Worm (Caenorhabditis elegans): Measurements from ENCODE around the gene morc-1.

Gene morc-1

ce11 chrIII:5228839-5229238 is 22.1 kb upstream of the morc-1 start:
- TF ChIP-seq crh-2 (tag; optimal IDR thresholded peaks at IDR 0.05): no peak
- no peak for TF ChIP-seq skn-1 (tag; optimal IDR thresholded peaks at IDR 0.05)
- TF ChIP-seq unc-39 (tag; optimal IDR thresholded peaks at IDR 0.05): no peak
- no peak for TF ChIP-seq mab-5 (tag; optimal IDR thresholded peaks at IDR 0.05)
- no peak for TF ChIP-seq lin-39 (tag; optimal IDR thresholded peaks at IDR 0.05)
- no peak for TF ChIP-seq F13H6.1 (tag; optimal IDR thresholded peaks at IDR 0.05)
- no peak for TF ChIP-seq lin-13 (GFP tag; optimal IDR thresholded peaks at IDR 0.05)
- TF ChIP-seq sma-9 (GFP tag; optimal IDR thresholded peaks at IDR 0.05): no peak
- no peak for TF ChIP-seq sma-9 (tag; optimal IDR thresholded peaks at IDR 0.05)
- TF ChIP-seq nhr-6 (tag; optimal IDR thresholded peaks at IDR 0.05): no peak
- no peak for TF ChIP-seq nhr-12 (tag; optimal IDR thresholded peaks at IDR 0.05)
- no peak for TF ChIP-seq fos-1 (tag; optimal IDR thresholded peaks at IDR 0.05)
- TF ChIP-seq nhr-77 (tag; optimal IDR thresholded peaks at IDR 0.05): no peak
- TF ChIP-seq mbf-1 (tag; optimal IDR thresholded peaks at IDR 0.05): no peak
- TF ChIP-seq dmd-4 (tag; optimal IDR thresholded peaks at IDR 0.05): no peak
- no peak for TF ChIP-seq ztf-1 (GFP tag; conservative IDR thresholded peaks at IDR 0.05)
- TF ChIP-seq gmeb-1 (tag; optimal IDR thresholded peaks at IDR 0.05): no peak
- TF ChIP-seq C34F6.9 (tag; optimal IDR thresholded peaks at IDR 0.05): no peak
- no peak for TF ChIP-seq elt-1 (tag; optimal IDR thresholded peaks at IDR 0.05)
- TF ChIP-seq nhr-237 (tag; optimal IDR thresholded peaks at IDR 0.05): no peak
- no peak for TF ChIP-seq unc-62 (GFP tag; optimal IDR thresholded peaks at IDR 0.05)

- TF ChIP-seq elt-1 (tag; optimal IDR thresholded peaks at IDR 0.05) (no peak), ZK546.5 (tag; optimal IDR thresholded peaks at IDR 0.05) (peak; percentile 3), lin-11 (tag; optimal IDR thresholded peaks at IDR 0.05) (peak; percentile 96), nhr-23 (tag; optimal IDR thresholded peaks at IDR 0.05) (no peak), F13H6.1 (tag; optimal IDR thresholded peaks at IDR 0.05) (peak; percentile 74), crh-2 (tag; optimal IDR thresholded peaks at IDR 0.05) (peak; percentile 93), unc-39 (tag; optimal IDR thresholded peaks at IDR 0.05) (no peak), nhr-25 (tag; optimal IDR thresholded peaks at IDR 0.05) (peak; percentile 91), nhr-12 (tag; optimal IDR thresholded peaks at IDR 0.05) (no peak), ztf-4 (tag; optimal IDR thresholded peaks at IDR 0.05) (peak; percentile 74), unc-55 (GFP tag; optimal IDR thresholded peaks at IDR 0.05) (peak; percentile 98), mdl-1 (tag; optimal IDR thresholded peaks at IDR 0.05) (peak in 1 of 2 experiments; percentile 56), zag-1 (tag; optimal IDR thresholded peaks at IDR 0.05) (peak; percentile 68), ceh-82 (tag; optimal IDR thresholded peaks at IDR 0.05) (peak; percentile 35), alr-1 (tag; optimal IDR thresholded peaks at IDR 0.05) (no peak), blmp-1 (tag; optimal IDR thresholded peaks at IDR 0.05; ENCODE audit: insufficient read depth) (peak; percentile 36), sma-9 (GFP tag; optimal IDR thresholded peaks at IDR 0.05) (peak; percentile 59), sma-9 (tag; optimal IDR thresholded peaks at IDR 0.05) (no peak), mbf-1 (tag; optimal IDR thresholded peaks at IDR 0.05) (no peak), sem-4 (tag; optimal IDR thresholded peaks at IDR 0.05) (peak; percentile 68), sma-3 (GFP tag; optimal IDR thresholded peaks at IDR 0.05) (peak; percentile 89), nhr-6 (tag; optimal IDR thresholded peaks at IDR 0.05) (peak; percentile 60), gmeb-1 (tag; optimal IDR thresholded peaks at IDR 0.05) (peak; percentile 86), lin-13 (GFP tag; optimal IDR thresholded peaks at IDR 0.05) (peak; percentile 92), ama-1 (optimal IDR thresholded peaks at IDR 0.05) (peak; percentile 74), ceh-16 (tag; optimal IDR thresholded peaks at IDR 0.05) (peak; percentile 50), peb-1 (tag; optimal IDR thresholded peaks at IDR 0.05) (no peak), Y55F3AM.14 (GFP tag; optimal IDR thresholded peaks at IDR 0.05) (no peak), elt-3 (tag; optimal IDR thresholded peaks at IDR 0.05) (no peak), nhr-129 (tag; optimal IDR thresholded peaks at IDR 0.05) (peak; percentile 86), aly-2 (tag; optimal IDR thresholded peaks at IDR 0.05) (no peak), fos-1 (tag; optimal IDR thresholded peaks at IDR 0.05) (peak; percentile 84), ztf-1 (GFP tag; conservative IDR thresholded peaks at IDR 0.05) (no peak), mab-5 (tag; optimal IDR thresholded peaks at IDR 0.05) (peak; percentile 50), lsy-2 (tag; optimal IDR thresholded peaks at IDR 0.05) (peak; percentile 65 to 93), C34F6.9 (tag; optimal IDR thresholded peaks at IDR 0.05) (peak; percentile 91), nhr-21 (tag; optimal IDR thresholded peaks at IDR 0.05) (peak; percentile 62), snpc-4 (tag; optimal IDR thresholded peaks at IDR 0.05) (peak; percentile 60), skn-1 (tag; optimal IDR thresholded peaks at IDR 0.05) (peak; percentile 49), nhr-77 (tag; optimal IDR thresholded peaks at IDR 0.05) (no peak)
These were observed 21.2 kb upstream of the morc-1 start, which contains the start of the genes C34E10.12, C34E10.10 and atp-2 for ce11 chrIII:5227831-5228467. C34E10.12 (minus strand) TSS chrIII:5227881. C34E10.10 (minus strand) TSS chrIII:5227884. atp-2 (plus strand) TSS chrIII:5228417.

Measured in whole organism, L2 larva.